Worm (Caenorhabditis elegans) whole organism, L2 larva: ENCODE results near the gene dhs-11.

Experiments used
- C34F6.9 ChIP-seq: fragments of 150-350 bp; optimal IDR thresholded peaks from 2 replicates; lab custom pipeline; 2014; ENCODE audit warnings: missing biosample characterization, missing genetic modification characterization
- F13H6.1 ChIP-seq: sonication (generic microtip); optimal IDR thresholded peaks from 2 replicates; lab custom pipeline; 2016; ENCODE audit warnings: missing genetic modification characterization, missing compliant biosample characterization
- R02D3.7 ChIP-seq: fragments of 150-350 bp; optimal IDR thresholded peaks from 2 replicates; lab custom pipeline; 2014; ENCODE audit warnings: missing biosample characterization, missing genetic modification characterization
- Y55F3AM.14 ChIP-seq: fragments of 200-800 bp; sonication (Bioruptor generic); optimal IDR thresholded peaks from 2 replicates; lab custom pipeline; 2018; ENCODE audit warnings: mild to moderate bottlenecking, missing genetic modification characterization, missing compliant biosample characterization
- ZK546.5 ChIP-seq: sonication (generic microtip); optimal IDR thresholded peaks from 2 replicates; lab custom pipeline; 2017; ENCODE audit warnings: missing biosample characterization, missing genetic modification characterization
- alr-1 ChIP-seq: fragments of 150-350 bp; optimal IDR thresholded peaks from 2 replicates; lab custom pipeline; 2014; ENCODE audit warnings: missing biosample characterization, missing genetic modification characterization
- aly-2 ChIP-seq: fragments of 150-350 bp; optimal IDR thresholded peaks from 2 replicates; lab custom pipeline; 2014; ENCODE audit warnings: missing biosample characterization, missing genetic modification characterization
- ama-1 ChIP-seq: fragments of 150-350 bp; optimal IDR thresholded peaks from 2 replicates; lab custom pipeline; 2018; ENCODE audit warnings: inconsistent platforms
- blmp-1 ChIP-seq: sonication (generic microtip); optimal IDR thresholded peaks from 2 replicates; lab custom pipeline; 2017; ENCODE audit warnings: missing genetic modification characterization, mild to moderate bottlenecking, missing compliant biosample characterization, antibody characterized with exemption, moderate library complexity; ENCODE audit not compliant: insufficient read depth
- ceh-16 ChIP-seq: fragments of 150-350 bp; optimal IDR thresholded peaks from 2 replicates; lab custom pipeline; 2014; ENCODE audit warnings: missing biosample characterization, missing genetic modification characterization
- ceh-82 ChIP-seq: fragments of 150-350 bp; optimal IDR thresholded peaks from 2 replicates; lab custom pipeline; 2014; ENCODE audit warnings: missing biosample characterization, missing genetic modification characterization
- crh-2 ChIP-seq: sonication (generic microtip); optimal IDR thresholded peaks from 2 replicates; lab custom pipeline; 2017; ENCODE audit warnings: missing biosample characterization, missing genetic modification characterization
- dmd-4 ChIP-seq: sonication (generic microtip); optimal IDR thresholded peaks from 2 replicates; lab custom pipeline; 2017; ENCODE audit warnings: missing biosample characterization, missing genetic modification characterization
- egl-27 ChIP-seq: sonication (generic microtip); optimal IDR thresholded peaks from 3 replicates; lab custom pipeline; 2017; ENCODE audit warnings: missing biosample characterization, missing genetic modification reagents, missing genetic modification characterization
- elt-1 ChIP-seq: fragments of 150-350 bp; optimal IDR thresholded peaks from 2 replicates; lab custom pipeline; 2014; ENCODE audit warnings: missing biosample characterization, missing genetic modification characterization
- elt-3 ChIP-seq: sonication (generic microtip); optimal IDR thresholded peaks from 2 replicates; lab custom pipeline; 2017; ENCODE audit warnings: missing biosample characterization, missing genetic modification characterization
- fos-1 ChIP-seq: fragments of 150-350 bp; optimal IDR thresholded peaks from 2 replicates; lab custom pipeline; 2014; ENCODE audit warnings: missing biosample characterization, missing genetic modification characterization
- gmeb-1 ChIP-seq: fragments of 150-350 bp; optimal IDR thresholded peaks from 2 replicates; lab custom pipeline; 2014; ENCODE audit warnings: missing biosample characterization, missing genetic modification characterization
- lin-11 ChIP-seq: fragments of 150-350 bp; sonication (generic microtip); optimal IDR thresholded peaks from 2 replicates; lab custom pipeline; 2014; ENCODE audit warnings: missing biosample characterization, missing genetic modification characterization, inconsistent platforms, mixed read lengths
- lin-13 ChIP-seq: fragments of 150-350 bp; optimal IDR thresholded peaks from 2 replicates; lab custom pipeline; 2014; ENCODE audit warnings: missing biosample characterization, missing genetic modification reagents, missing genetic modification characterization
- lin-39 ChIP-seq: fragments of 150-350 bp; optimal IDR thresholded peaks from 2 replicates; lab custom pipeline; 2014; ENCODE audit warnings: missing biosample characterization, missing genetic modification reagents, missing genetic modification characterization
- lsy-2 ChIP-seq, 2 experiments: fragments of 150-350 bp in 1 of 2; sonication (generic microtip) in 1 of 2; optimal IDR thresholded peaks; 2 replicates each; lab custom pipeline; 2014 to 2017; ENCODE audit warnings: missing biosample characterization in 2 of 2, missing genetic modification characterization in 2 of 2
- mab-5 ChIP-seq: fragments of 150-350 bp; optimal IDR thresholded peaks from 2 replicates; lab custom pipeline; 2014; ENCODE audit warnings: missing biosample characterization, missing genetic modification characterization
- mbf-1 ChIP-seq: sonication (generic microtip); optimal IDR thresholded peaks from 2 replicates; lab custom pipeline; 2017; ENCODE audit warnings: missing biosample characterization, missing genetic modification characterization
- mdl-1 ChIP-seq, 2 experiments: fragments of 150-350 bp in 1 of 2; sonication (generic microtip) in 1 of 2; optimal IDR thresholded peaks; 2 replicates each; lab custom pipeline; 2017; ENCODE audit warnings: missing biosample characterization in 2 of 2, missing genetic modification characterization in 2 of 2
- nhr-10 ChIP-seq: sonication (generic microtip); optimal IDR thresholded peaks from 2 replicates; lab custom pipeline; 2017; ENCODE audit warnings: missing biosample characterization, missing genetic modification characterization
- nhr-11 ChIP-seq: fragments of 150-350 bp; optimal IDR thresholded peaks from 2 replicates; lab custom pipeline; 2014; ENCODE audit warnings: missing biosample characterization, missing genetic modification characterization
- nhr-12 ChIP-seq: fragments of 150-350 bp; optimal IDR thresholded peaks from 2 replicates; lab custom pipeline; 2014; ENCODE audit warnings: missing biosample characterization, missing genetic modification characterization
- nhr-129 ChIP-seq: fragments of 150-350 bp; optimal IDR thresholded peaks from 2 replicates; lab custom pipeline; 2014; ENCODE audit warnings: missing biosample characterization, missing genetic modification characterization
- nhr-21 ChIP-seq: fragments of 150-350 bp; optimal IDR thresholded peaks from 2 replicates; lab custom pipeline; 2014; ENCODE audit warnings: missing biosample characterization, missing genetic modification characterization
- nhr-23 ChIP-seq: fragments of 150-350 bp; optimal IDR thresholded peaks from 2 replicates; lab custom pipeline; 2014; ENCODE audit warnings: missing biosample characterization, missing genetic modification reagents, missing genetic modification characterization
- nhr-237 ChIP-seq: fragments of 150-350 bp; optimal IDR thresholded peaks from 2 replicates; lab custom pipeline; 2014; ENCODE audit warnings: missing biosample characterization, missing genetic modification characterization
- nhr-25 ChIP-seq: fragments of 150-350 bp; sonication (generic microtip); optimal IDR thresholded peaks from 3 replicates; lab custom pipeline; 2014; ENCODE audit warnings: missing biosample characterization, missing genetic modification characterization
- nhr-6 ChIP-seq: fragments of 150-350 bp; optimal IDR thresholded peaks from 2 replicates; lab custom pipeline; 2014; ENCODE audit warnings: missing biosample characterization, missing genetic modification characterization
- nhr-77 ChIP-seq: fragments of 150-350 bp; optimal IDR thresholded peaks from 2 replicates; lab custom pipeline; 2014; ENCODE audit warnings: missing biosample characterization, missing genetic modification characterization
- peb-1 ChIP-seq: fragments of 150-350 bp; optimal IDR thresholded peaks from 2 replicates; lab custom pipeline; 2014; ENCODE audit warnings: missing biosample characterization, missing genetic modification characterization
- sem-4 ChIP-seq: fragments of 150-350 bp; optimal IDR thresholded peaks from 2 replicates; lab custom pipeline; 2014; ENCODE audit warnings: missing biosample characterization, missing genetic modification reagents, missing genetic modification characterization
- skn-1 ChIP-seq: sonication (generic microtip); optimal IDR thresholded peaks from 2 replicates; lab custom pipeline; 2017; ENCODE audit warnings: missing biosample characterization, missing genetic modification characterization
- sma-3 ChIP-seq: sonication (generic microtip); optimal IDR thresholded peaks from 2 replicates; lab custom pipeline; 2016; ENCODE audit warnings: missing genetic modification reagents, missing genetic modification characterization, missing compliant biosample characterization
- sma-9 ChIP-seq, 2 experiments: fragments of 150-350 bp in 1 of 2; sonication (generic microtip) in 1 of 2; optimal IDR thresholded peaks; 2 replicates each; lab custom pipeline; 2014 to 2016; ENCODE audit warnings: missing genetic modification characterization in 2 of 2, mild to moderate bottlenecking in 1 of 2, missing biosample characterization in 1 of 2, missing compliant biosample characterization in 1 of 2, missing genetic modification reagents in 1 of 2, moderate library complexity in 1 of 2
- snpc-4 ChIP-seq: fragments of 150-350 bp; optimal IDR thresholded peaks from 2 replicates; lab custom pipeline; 2014; ENCODE audit warnings: missing biosample characterization, missing genetic modification characterization
- unc-39 ChIP-seq: fragments of 150-350 bp; optimal IDR thresholded peaks from 2 replicates; lab custom pipeline; 2014; ENCODE audit warnings: missing biosample characterization, missing genetic modification characterization
- unc-55 ChIP-seq: fragments of 150-350 bp; sonication (generic microtip); optimal IDR thresholded peaks from 3 replicates; lab custom pipeline; 2014; ENCODE audit warnings: missing biosample characterization, missing genetic modification reagents, missing genetic modification characterization
- unc-62 ChIP-seq: fragments of 150-350 bp; optimal IDR thresholded peaks from 2 replicates; lab custom pipeline; 2014; ENCODE audit warnings: missing biosample characterization, missing genetic modification reagents, missing genetic modification characterization
- zag-1 ChIP-seq: fragments of 150-350 bp; optimal IDR thresholded peaks from 2 replicates; lab custom pipeline; 2014; ENCODE audit warnings: missing biosample characterization, missing genetic modification characterization
- ztf-1 ChIP-seq: fragments of 200-800 bp; sonication (Bioruptor generic); conservative IDR thresholded peaks from 2 replicates; pipeline ENCODE4 v1.3.6; 2022; ENCODE audit warnings: missing genetic modification characterization, missing compliant biosample characterization
- ztf-11 ChIP-seq: sonication (generic microtip); optimal IDR thresholded peaks from 2 replicates; lab custom pipeline; 2017; ENCODE audit warnings: missing biosample characterization, missing genetic modification characterization
- ztf-4 ChIP-seq: fragments of 150-350 bp; optimal IDR thresholded peaks from 2 replicates; lab custom pipeline; 2014; ENCODE audit warnings: missing biosample characterization, missing genetic modification characterization

The dhs-11 gene

DNA sequence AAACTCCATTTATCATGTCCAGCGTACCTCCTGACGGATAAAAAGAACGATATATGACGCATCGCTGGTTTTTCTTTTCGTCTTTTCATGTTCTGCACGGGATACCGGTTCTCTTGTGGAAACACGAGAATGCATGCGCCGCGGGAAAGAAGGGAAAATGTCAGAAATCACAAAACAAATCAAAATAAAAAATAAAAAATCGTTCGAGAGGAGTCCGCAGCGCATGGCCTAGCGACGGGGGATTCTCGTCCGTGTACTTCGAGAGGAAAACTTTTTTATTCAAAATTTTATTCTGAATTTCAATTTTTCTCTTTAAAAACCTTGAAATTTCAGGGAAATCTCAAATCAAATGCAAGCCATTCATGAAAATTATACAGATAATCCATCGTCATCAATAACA is 21.5 kb downstream of the dhs-11 start, which contains the start of the genes lron-10 and hpr-9:
TSS of gene lron-10 (minus strand) at position 162 of the 400 bp plus-strand sequence.
TSS of gene hpr-9 (plus strand) at position 344 of the 400 bp plus-strand sequence.
- TF ChIP-seq elt-1 (tag; lab: Kevin White, UChicago), result no peak
- TF ChIP-seq ceh-16 (tag; lab: Kevin White, UChicago), result no peak
- no peak for TF ChIP-seq ZK546.5
- no peak for TF ChIP-seq ztf-11 (tag; lab: Kevin White, UChicago)
- TF ChIP-seq crh-2 (tag; lab: Kevin White, UChicago), result peak; percentile 73
- TF ChIP-seq skn-1 (tag; lab: Kevin White, UChicago), result no peak
- peak; percentile 69 for TF ChIP-seq C34F6.9 (tag; lab: Kevin White, UChicago)
- no peak for TF ChIP-seq R02D3.7 (tag; lab: Kevin White, UChicago)
- TF ChIP-seq unc-55 (GFP tag; lab: Kevin White, UChicago), result peak; percentile 69
- TF ChIP-seq ztf-4 (tag; lab: Kevin White, UChicago), result peak; percentile 37
- no peak for TF ChIP-seq mab-5 (tag; lab: Kevin White, UChicago)
- peak; percentile 70 for TF ChIP-seq Y55F3AM.14
- TF ChIP-seq nhr-12 (tag; lab: Kevin White, UChicago), result no peak
- TF ChIP-seq aly-2 (tag; lab: Kevin White, UChicago), result no peak
- peak; percentile 87 for TF ChIP-seq gmeb-1 (tag; lab: Kevin White, UChicago)
- peak; percentile 50 for TF ChIP-seq snpc-4
- TF ChIP-seq nhr-10, result no peak
- TF ChIP-seq zag-1 (tag; lab: Kevin White, UChicago), result no peak
- TF ChIP-seq sem-4, result peak; percentile 79
- TF ChIP-seq elt-3 (tag; lab: Kevin White, UChicago), result no peak
- peak; percentile 81 for TF ChIP-seq sma-9 (GFP tag; optimal IDR thresholded peaks at IDR 0.05; lab: Kevin White, UChicago)
- no peak for TF ChIP-seq sma-9 (tag; optimal IDR thresholded peaks at IDR 0.05; lab: Kevin White, UChicago)
- no peak for TF ChIP-seq ama-1 (lab: Kevin White, UChicago)
- no peak for TF ChIP-seq nhr-6
- no peak for TF ChIP-seq peb-1
- TF ChIP-seq ztf-1 (GFP tag; lab: Robert Waterston, UW), result no peak
- TF ChIP-seq nhr-11 (tag; lab: Kevin White, UChicago), result no peak
- TF ChIP-seq ceh-82 (tag; lab: Kevin White, UChicago), result no peak
- TF ChIP-seq nhr-25 (tag; lab: Kevin White, UChicago), result peak; percentile 84
- no peak for TF ChIP-seq nhr-237 (tag; lab: Kevin White, UChicago)
- TF ChIP-seq nhr-21, result peak; percentile 89
- TF ChIP-seq egl-27 (tag; lab: Kevin White, UChicago), result peak; percentile 70
- TF ChIP-seq nhr-23 (tag; lab: Kevin White, UChicago), result no peak
- no peak for TF ChIP-seq nhr-77 (tag; lab: Kevin White, UChicago)
- peak; percentile 75 for TF ChIP-seq F13H6.1 (tag; lab: Kevin White, UChicago)
- peak; percentile 28 for TF ChIP-seq lin-11 (tag; lab: Kevin White, UChicago)
- TF ChIP-seq lin-13, result peak; percentile 68
- no peak for TF ChIP-seq unc-62 (GFP tag; lab: Kevin White, UChicago)
- TF ChIP-seq lin-39, result no peak
- TF ChIP-seq mbf-1 (tag; lab: Kevin White, UChicago), result no peak
- TF ChIP-seq unc-39 (tag; lab: Kevin White, UChicago), result no peak
- peak; percentile 54 to 85 for TF ChIP-seq lsy-2 (tag; optimal IDR thresholded peaks at IDR 0.05; lab: Kevin White, UChicago)
- peak; percentile 70 for TF ChIP-seq fos-1 (tag; lab: Kevin White, UChicago)
- TF ChIP-seq mdl-1 (tag; optimal IDR thresholded peaks at IDR 0.05; lab: Kevin White, UChicago), result peak in 1 of 2 experiments; percentile 1
- no peak for TF ChIP-seq dmd-4 (tag; lab: Kevin White, UChicago)
- no peak for TF ChIP-seq alr-1 (tag; lab: Kevin White, UChicago)
- TF ChIP-seq nhr-129 (tag; lab: Kevin White, UChicago), result peak; percentile 31
- peak; percentile 46 for TF ChIP-seq blmp-1 (tag; lab: Kevin White, UChicago)
- peak; percentile 93 for TF ChIP-seq sma-3 (GFP tag; lab: Kevin White, UChicago)
